Worm (Caenorhabditis elegans): ENCODE measurements around the gene nlp-80.

- no peak for TF ChIP-seq daf-12 (tag; optimal IDR thresholded peaks at IDR 0.05)
- no peak for TF ChIP-seq ama-1 (optimal IDR thresholded peaks at IDR 0.05)
- no peak for TF ChIP-seq ceh-28 (tag; optimal IDR thresholded peaks at IDR 0.05)
These were observed 11.6 kb downstream of the nlp-80 start, which contains the start of gene T04C12.7 for ce11 chrV:11053827-11054226.

Measured in whole organism, L3 larva.